Worm (Caenorhabditis elegans): Measurements from ENCODE around the gene ostf-4.

The ostf-4 gene

DNA sequence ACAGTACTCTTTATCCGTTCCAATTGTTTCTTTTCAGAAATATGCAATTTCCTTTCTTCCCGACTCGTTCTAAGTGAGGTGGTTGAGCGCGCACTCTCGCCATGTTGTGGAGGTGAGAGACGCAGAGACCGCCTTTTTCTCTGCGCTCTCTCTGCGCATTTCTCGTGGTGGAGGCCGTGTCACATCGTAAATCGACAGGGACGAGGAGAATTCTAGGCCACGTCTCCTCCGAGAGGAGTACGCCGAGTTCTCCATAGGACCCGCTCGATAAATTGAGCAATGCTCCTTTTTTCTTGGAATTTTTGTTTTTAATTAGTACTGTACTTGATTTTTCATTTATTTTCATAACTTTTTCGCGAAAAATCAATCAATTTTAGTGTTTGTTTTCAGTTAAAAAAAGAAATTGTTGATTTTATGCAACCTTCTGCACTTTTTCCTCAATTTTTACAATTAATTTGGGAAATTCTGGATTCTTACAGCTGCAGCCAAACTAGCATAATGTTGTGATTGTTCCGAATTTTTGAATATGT is 47.5 kb downstream of the ostf-4 start, which contains the start of gene cnk-1 (continued):
- no peak for TF ChIP-seq nfya-1 (tag; optimal IDR thresholded peaks at IDR 0.05; ENCODE audit: borderline replicate concordance, insufficient read depth)
- peak; percentile 93 for TF ChIP-seq madf-8 (GFP tag; conservative IDR thresholded peaks at IDR 0.05)
- no peak for TF ChIP-seq ztf-22 (GFP tag; optimal IDR thresholded peaks at IDR 0.05)
- peak; percentile 91 for TF ChIP-seq C06A6.2 (GFP tag; conservative IDR thresholded peaks at IDR 0.05)
- peak; percentile 93 for TF ChIP-seq aptf-3 (GFP tag; IDR thresholded peaks at IDR 0.05)
- TF ChIP-seq ztf-18 (tag; optimal IDR thresholded peaks at IDR 0.05) = peak; percentile 91
- TF ChIP-seq bed-2 (GFP tag; IDR thresholded peaks at IDR 0.05) = peak; percentile 97
- TF ChIP-seq fkh-3 (tag; optimal IDR thresholded peaks at IDR 0.05) = no peak
- TF ChIP-seq dpff-1 (tag; optimal IDR thresholded peaks at IDR 0.05) = no peak
- peak; percentile 81 for TF ChIP-seq zfh-2 (GFP tag; conservative IDR thresholded peaks at IDR 0.05)
- TF ChIP-seq ztf-6 (GFP tag; IDR thresholded peaks at IDR 0.05) = peak; percentile 88
- peak; percentile 86 for TF ChIP-seq Y79H2A.3 (GFP tag; conservative IDR thresholded peaks at IDR 0.05)
- peak; percentile 81 for TF ChIP-seq attf-6 (GFP tag; IDR thresholded peaks at IDR 0.05)
- peak; percentile 95 for TF ChIP-seq ceh-91 (GFP tag; IDR thresholded peaks at IDR 0.05)
- TF ChIP-seq Y53F4B.3 (GFP tag; IDR thresholded peaks at IDR 0.05) = no peak; the same call in 1 of the 2 replicates
- peak; percentile 99 for TF ChIP-seq Y53G8AR.9 (GFP tag; conservative IDR thresholded peaks at IDR 0.05)
- no peak for TF ChIP-seq unc-62 (GFP tag; optimal IDR thresholded peaks at IDR 0.05)
- TF ChIP-seq mel-28 (tag; optimal IDR thresholded peaks at IDR 0.05; ENCODE audit: borderline replicate concordance) = no peak
- TF ChIP-seq F22D6.2 (tag; optimal IDR thresholded peaks at IDR 0.05) = no peak
- TF ChIP-seq egl-18 (GFP tag; IDR thresholded peaks at IDR 0.05) = peak; percentile 93
- TF ChIP-seq cebp-2 (GFP tag; IDR thresholded peaks at IDR 0.05) = peak; percentile 94
- TF ChIP-seq snpc-1.3 (tag; optimal IDR thresholded peaks at IDR 0.05; ENCODE audit: insufficient read depth) = no peak
- peak; percentile 90 for TF ChIP-seq F33H1.4 (GFP tag; IDR thresholded peaks at IDR 0.05)
- TF ChIP-seq mcd-1 (GFP tag; IDR thresholded peaks at IDR 0.05) = peak; percentile 99
- TF ChIP-seq die-1 (tag; optimal IDR thresholded peaks at IDR 0.05) = no peak
- peak; percentile 86 for TF ChIP-seq hsf-1 (GFP tag; IDR thresholded peaks at IDR 0.05)
- peak; percentile 60 for TF ChIP-seq repo-1 (tag; optimal IDR thresholded peaks at IDR 0.05)
- peak; percentile 99 for TF ChIP-seq let-526 (GFP tag; IDR thresholded peaks at IDR 0.05)
- TF ChIP-seq ceh-40 (GFP tag; IDR thresholded peaks at IDR 0.05) = peak; percentile 73; the same call in 1 of the 2 replicates
- TF ChIP-seq chd-7 (tag; optimal IDR thresholded peaks at IDR 0.05) = peak; percentile 57
- peak; percentile 26 for TF ChIP-seq gei-17 (GFP tag; optimal IDR thresholded peaks at IDR 0.05)
- peak; percentile 85 for TF ChIP-seq cebp-1 (GFP tag; IDR thresholded peaks at IDR 0.05)
- peak; percentile 77 for TF ChIP-seq cebp-1 (tag; optimal IDR thresholded peaks at IDR 0.05)
- TF ChIP-seq snpc-1.1 (tag; optimal IDR thresholded peaks at IDR 0.05; ENCODE audit: insufficient read depth) = no peak
- peak; percentile 96 for TF ChIP-seq madf-3 (GFP tag; IDR thresholded peaks at IDR 0.05)
- TF ChIP-seq Y56A3A.18 (GFP tag; IDR thresholded peaks at IDR 0.05) = peak; percentile 95
- TF ChIP-seq sptf-2 (GFP tag; optimal IDR thresholded peaks at IDR 0.05) = no peak
- TF ChIP-seq mes-4 (tag; optimal IDR thresholded peaks at IDR 0.05) = no peak
- TF ChIP-seq rcor-1 (GFP tag; IDR thresholded peaks at IDR 0.05) = peak; percentile 97
- no peak for TF ChIP-seq F55B11.4 (tag; optimal IDR thresholded peaks at IDR 0.05; ENCODE audit: borderline replicate concordance, insufficient read depth)
- TF ChIP-seq ztf-28 (GFP tag; IDR thresholded peaks at IDR 0.05) = peak; percentile 99
- no peak for TF ChIP-seq ets-4 (GFP tag; optimal IDR thresholded peaks at IDR 0.05)
- peak; percentile 50 for TF ChIP-seq nhr-80 (tag; optimal IDR thresholded peaks at IDR 0.05)
- TF ChIP-seq akir-1 (GFP tag; optimal IDR thresholded peaks at IDR 0.05) = peak; percentile 60
- TF ChIP-seq T07F8.4 (tag; optimal IDR thresholded peaks at IDR 0.05) = peak; percentile 7
- TF ChIP-seq hlh-26 (GFP tag; conservative IDR thresholded peaks at IDR 0.05) = no peak
- peak; percentile 26 for TF ChIP-seq ztf-26 (tag; optimal IDR thresholded peaks at IDR 0.05)
- peak in 1 of 2 experiments; percentile 58 for TF ChIP-seq rec-8 (tag; optimal IDR thresholded peaks at IDR 0.05)

All from whole organism, young adult.